Fruit fly (Drosophila melanogaster) whole organism, prepupa: Measurements from ENCODE around the gene CG1979.

Source experiments
- CG10631 ChIP-seq: fragments of 200-800 bp; sonication (Bioruptor generic); optimal IDR thresholded peaks from 2 replicates; lab custom pipeline; 2016; ENCODE audit warnings: missing biosample characterization, missing genetic modification characterization
- CG11294 ChIP-seq: fragments of 200-800 bp; sonication (Bioruptor generic); IDR thresholded peaks from 2 replicates; pipeline ENCODE4 v1.3.6; 2022; ENCODE audit warnings: missing biosample characterization, missing genetic modification characterization
- CG11902 ChIP-seq: fragments of 200-800 bp; sonication (Bioruptor generic); optimal IDR thresholded peaks from 3 replicates; lab custom pipeline; 2016; ENCODE audit warnings: missing biosample characterization, missing genetic modification characterization
- CG1621 ChIP-seq: fragments of 200-800 bp; sonication (Bioruptor generic); optimal IDR thresholded peaks from 3 replicates; lab custom pipeline; 2018; ENCODE audit warnings: missing biosample characterization, mild to moderate bottlenecking, missing genetic modification characterization
- CG16779 ChIP-seq: fragments of 200-800 bp; sonication (Bioruptor generic); optimal IDR thresholded peaks from 3 replicates; lab custom pipeline; 2017; ENCODE audit warnings: missing biosample characterization, mild to moderate bottlenecking, missing genetic modification characterization
- CG34406 ChIP-seq: fragments of 200-800 bp; sonication (Bioruptor generic); optimal IDR thresholded peaks from 3 replicates; lab custom pipeline; 2016; ENCODE audit warnings: missing biosample characterization, missing genetic modification characterization
- CG4318 ChIP-seq: fragments of 200-800 bp; sonication (Bioruptor generic); optimal IDR thresholded peaks from 3 replicates; lab custom pipeline; 2017; ENCODE audit warnings: missing biosample characterization, mild to moderate bottlenecking, missing genetic modification characterization
- CG6163 ChIP-seq: fragments of 200-800 bp; sonication (Bioruptor generic); IDR thresholded peaks from 3 replicates; pipeline ENCODE4 v1.3.6; 2022; ENCODE audit warnings: missing biosample characterization, missing genetic modification characterization
- CG6276 ChIP-seq: fragments of 200-800 bp; sonication (Bioruptor generic); optimal IDR thresholded peaks from 2 replicates; lab custom pipeline; 2017; ENCODE audit warnings: missing biosample characterization, mild to moderate bottlenecking, missing genetic modification characterization
- CG6792 ChIP-seq: fragments of 200-800 bp; sonication (Bioruptor generic); optimal IDR thresholded peaks from 3 replicates; lab custom pipeline; 2016; ENCODE audit warnings: missing biosample characterization, missing genetic modification characterization
- CG6808 ChIP-seq: fragments of 200-800 bp; sonication (Bioruptor generic); optimal IDR thresholded peaks from 3 replicates; lab custom pipeline; 2017; ENCODE audit warnings: missing biosample characterization, missing genetic modification characterization, mild to moderate bottlenecking, moderate library complexity, missing genetic modification reagents
- CG8119 ChIP-seq: fragments of 200-800 bp; sonication (Bioruptor generic); IDR thresholded peaks from 3 replicates; pipeline ENCODE4 v1.3.6; 2022; ENCODE audit warnings: missing biosample characterization, missing genetic modification characterization
- CG8319 ChIP-seq: fragments of 200-800 bp; sonication (Bioruptor generic); optimal IDR thresholded peaks from 3 replicates; lab custom pipeline; 2016; ENCODE audit warnings: missing biosample characterization, missing genetic modification characterization
- Eip93F ChIP-seq: fragments of 200-800 bp; sonication (Bioruptor generic); optimal IDR thresholded peaks from 2 replicates; lab custom pipeline; 2016; ENCODE audit warnings: missing biosample characterization, mild to moderate bottlenecking, missing genetic modification characterization
- Gug ChIP-seq: fragments of 200-800 bp; sonication (Bioruptor generic); IDR thresholded peaks from 2 replicates; pipeline ENCODE4 v1.3.6; 2022; ENCODE audit warnings: missing biosample characterization, missing genetic modification characterization
- Hr38 ChIP-seq: sonication (Bioruptor generic); optimal IDR thresholded peaks from 2 replicates; lab custom pipeline; 2016; ENCODE audit warnings: missing biosample characterization, missing genetic modification characterization
- Lpt ChIP-seq: fragments of 200-800 bp; sonication (Bioruptor generic); optimal IDR thresholded peaks from 3 replicates; lab custom pipeline; 2016; ENCODE audit warnings: missing biosample characterization, missing genetic modification characterization
- Met ChIP-seq: fragments of 200-800 bp; sonication (Bioruptor generic); optimal IDR thresholded peaks from 3 replicates; lab custom pipeline; 2016; ENCODE audit warnings: missing biosample characterization, missing genetic modification characterization
- Smox ChIP-seq: fragments of 200-800 bp; sonication (Bioruptor generic); optimal IDR thresholded peaks from 3 replicates; lab custom pipeline; 2016; ENCODE audit warnings: missing biosample characterization, missing genetic modification characterization
- Sox15 ChIP-seq: fragments of 200-800 bp; sonication (Bioruptor generic); optimal IDR thresholded peaks from 3 replicates; lab custom pipeline; 2016; ENCODE audit warnings: missing biosample characterization, missing genetic modification characterization
- achi ChIP-seq: fragments of 200-800 bp; sonication (Bioruptor generic); optimal IDR thresholded peaks from 3 replicates; lab custom pipeline; 2016; ENCODE audit warnings: missing biosample characterization, missing genetic modification characterization
- acj6 ChIP-seq: fragments of 200-800 bp; sonication (Bioruptor generic); optimal IDR thresholded peaks from 3 replicates; lab custom pipeline; 2016; ENCODE audit warnings: missing biosample characterization, missing genetic modification characterization
- eg ChIP-seq: fragments of 200-800 bp; sonication (Bioruptor generic); IDR thresholded peaks from 3 replicates; pipeline ENCODE4 v1.3.6; 2022; ENCODE audit warnings: missing biosample characterization, missing genetic modification characterization
- esn ChIP-seq: fragments of 200-800 bp; sonication (Bioruptor generic); optimal IDR thresholded peaks from 2 replicates; lab custom pipeline; 2016; ENCODE audit warnings: missing biosample characterization, mild to moderate bottlenecking, missing genetic modification characterization, moderate library complexity
- fd59A ChIP-seq: fragments of 200-800 bp; sonication (Bioruptor generic); optimal IDR thresholded peaks from 2 replicates; lab custom pipeline; 2017; ENCODE audit warnings: missing biosample characterization, mild to moderate bottlenecking, missing genetic modification characterization, missing genetic modification reagents
- fd85E ChIP-seq: fragments of 200-800 bp; sonication (Bioruptor generic); optimal IDR thresholded peaks from 3 replicates; lab custom pipeline; 2016; ENCODE audit warnings: missing biosample characterization, missing genetic modification characterization
- pdm3 ChIP-seq: fragments of 200-800 bp; sonication (Bioruptor generic); optimal IDR thresholded peaks from 3 replicates; lab custom pipeline; 2016; ENCODE audit warnings: missing biosample characterization, missing genetic modification characterization
- salr ChIP-seq, 2 experiments: fragments of 200-800 bp; sonication (Bioruptor generic); optimal IDR thresholded peaks; 3 replicates each; lab custom pipeline; 2016 to 2018; ENCODE audit warnings: missing biosample characterization in 2 of 2, missing genetic modification characterization in 2 of 2, mild to moderate bottlenecking in 1 of 2
- ss ChIP-seq, 2 experiments: fragments of 200-800 bp; sonication (Bioruptor generic); optimal IDR thresholded peaks; 2 replicates in 1 of 2; 3 replicates in 1 of 2; lab custom pipeline; 2017 to 2018; ENCODE audit warnings: mild to moderate bottlenecking in 2 of 2, missing biosample characterization in 2 of 2, missing genetic modification characterization in 2 of 2, moderate library complexity in 1 of 2
- svp ChIP-seq: fragments of 200-800 bp; sonication (Bioruptor generic); peaks from one replicate; lab custom pipeline; 2016; ENCODE audit warnings: missing biosample characterization, missing genetic modification characterization
- vri ChIP-seq: fragments of 200-800 bp; sonication (Bioruptor generic); optimal IDR thresholded peaks from 3 replicates; lab custom pipeline; 2016; ENCODE audit warnings: missing biosample characterization, mild to moderate bottlenecking, missing genetic modification characterization

CG1979 gene

dm6 chr3R:7052242-7052641, 2.1 kb upstream of the CG1979 start, which contains the start of gene Sodh1:
TSS of gene Sodh1 (plus strand) at chr3R:7052335.
- TF ChIP-seq CG8319 (GFP tag; lab: Kevin White, UChicago) (no peak), CG11902 (no peak)

DNA sequence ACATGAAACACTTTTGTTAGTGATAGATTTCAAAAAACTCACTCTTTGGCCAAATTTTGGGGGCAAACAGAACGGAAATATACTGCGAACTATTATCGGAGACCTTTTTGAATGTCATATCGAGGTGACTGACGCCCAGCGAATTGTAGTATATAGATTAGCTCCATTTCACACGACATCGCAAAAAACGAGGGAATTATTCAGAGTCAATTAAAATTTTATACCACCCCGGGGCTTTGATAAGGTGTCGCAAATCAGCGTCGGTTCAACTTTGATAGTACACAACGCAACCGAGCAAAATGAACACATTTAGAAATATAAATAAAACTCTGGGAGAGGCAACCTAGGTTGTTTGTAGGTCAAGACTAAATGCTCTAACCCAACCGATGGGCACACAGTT, 3.6 kb downstream of the CG1979 start:
- peak; percentile 86 for TF ChIP-seq svp (GFP tag; lab: Kevin White, UChicago)
- no peak for TF ChIP-seq CG6808

dm6 chr3R:7059015-7059414, 4.6 kb downstream of the CG1979 start, which contains the start of gene dj:
TSS of gene dj (plus strand) at chr3R:7059315.
- no peak for TF ChIP-seq acj6 (GFP tag; lab: Kevin White, UChicago)
- no peak for TF ChIP-seq CG16779 (tag; lab: Kevin White, UChicago)
- TF ChIP-seq CG6792 (GFP tag; lab: Kevin White, UChicago): no peak
- no peak for TF ChIP-seq eg
- TF ChIP-seq Hr38 (GFP tag; lab: Kevin White, UChicago): no peak
- no peak for TF ChIP-seq Eip93F (GFP tag; lab: Kevin White, UChicago)
- no peak for TF ChIP-seq CG8319 (GFP tag; lab: Kevin White, UChicago)

DNA sequence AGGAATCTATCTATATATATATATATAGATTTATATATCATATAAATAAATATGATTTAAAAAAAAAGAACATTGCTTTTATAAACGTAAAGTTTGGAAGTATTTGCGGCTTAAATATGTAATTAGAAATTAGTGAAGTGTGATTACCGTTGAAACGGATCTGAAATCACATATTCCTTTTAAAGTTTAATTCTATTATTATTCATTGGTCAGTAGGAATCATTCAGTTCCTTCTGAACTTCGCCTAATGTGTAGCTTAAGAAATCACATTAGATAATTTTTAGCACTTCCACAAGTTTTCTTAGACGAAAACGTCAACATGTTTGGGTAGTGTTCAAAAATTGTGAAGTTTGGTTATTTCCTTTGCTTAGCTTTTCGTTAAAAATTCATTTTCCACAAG, 6.1 kb downstream of the CG1979 start, which contains the start of gene djl:
Gene djl, plus strand, starts transcription at position 301 of the 400 bp plus-strand sequence.
- TF ChIP-seq Gug (GFP tag; lab: Robert Waterston, UW) (no peak), achi (GFP tag; lab: Kevin White, UChicago) (no peak), Hr38 (GFP tag; lab: Kevin White, UChicago) (no peak), CG6276 (GFP tag; lab: Kevin White, UChicago) (no peak), CG34406 (GFP tag; lab: Kevin White, UChicago) (no peak), pdm3 (GFP tag; lab: Kevin White, UChicago) (no peak), CG10631 (GFP tag; lab: Kevin White, UChicago) (no peak), CG6163 (GFP tag; lab: Robert Waterston, UW) (no peak), esn (no peak), fd59A (GFP tag; lab: Kevin White, UChicago) (no peak), CG8319 (GFP tag; lab: Kevin White, UChicago) (no peak), CG4318 (GFP tag; lab: Kevin White, UChicago) (no peak), CG1621 (tag; lab: Kevin White, UChicago) (no peak)

DNA sequence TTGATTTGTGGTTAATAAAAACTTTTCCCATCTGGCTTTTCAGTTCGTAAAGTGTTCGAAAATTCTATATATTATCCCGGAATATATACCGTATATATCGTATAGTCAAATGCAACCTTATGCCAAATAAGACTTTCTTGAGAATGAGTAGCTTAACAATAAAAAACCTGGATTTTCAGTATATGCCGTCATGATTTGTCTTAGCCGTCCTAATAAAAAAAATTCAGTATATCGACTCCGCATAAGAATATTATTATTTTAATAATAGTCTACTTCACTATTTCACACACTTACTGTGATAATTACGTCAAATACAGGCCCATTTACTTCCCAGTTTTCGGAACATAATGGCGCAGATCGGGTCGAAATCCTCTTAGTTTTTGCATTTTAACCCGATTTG, 7.5 kb downstream of the CG1979 start, which contains the start of gene Mst84B:
Gene Mst84B, plus strand, starts transcription at position 301 of the 400 bp plus-strand sequence.
- no peak for TF ChIP-seq Smox (GFP tag; lab: Kevin White, UChicago)
- no peak for TF ChIP-seq Eip93F (GFP tag; lab: Kevin White, UChicago)
- no peak for TF ChIP-seq Sox15 (GFP tag; lab: Kevin White, UChicago)

DNA sequence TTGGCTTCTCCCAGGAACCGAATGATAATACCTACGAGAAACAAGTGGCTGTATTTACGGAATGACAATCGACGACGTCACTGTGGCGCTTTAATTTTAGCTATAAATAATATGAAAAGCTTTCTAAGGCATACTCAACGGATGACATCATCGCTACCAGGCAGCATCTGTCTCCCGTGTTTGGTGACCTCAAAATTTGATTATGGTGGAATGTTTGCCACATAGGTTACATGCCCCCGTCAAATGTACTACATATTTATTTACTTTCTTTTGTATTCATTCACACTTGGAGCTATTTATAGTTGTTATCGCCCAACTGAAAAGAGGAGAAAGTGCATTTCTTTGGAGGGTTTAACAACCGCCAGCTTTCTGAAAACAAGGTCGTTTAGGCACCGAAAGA, 11.9 kb downstream of the CG1979 start:
- TF ChIP-seq CG11294 (no peak), vri (peak; percentile 26), fd85E (GFP tag; lab: Kevin White, UChicago) (no peak), salr (GFP tag; optimal IDR thresholded peaks at IDR 0.05; lab: Kevin White, UChicago) (no peak), svp (GFP tag; lab: Kevin White, UChicago) (peak; percentile 68), CG6808 (no peak), Lpt (no peak), Met (GFP tag; lab: Kevin White, UChicago) (no peak), CG8319 (GFP tag; lab: Kevin White, UChicago) (peak; percentile 25), CG8119 (GFP tag; lab: Robert Waterston, UW) (no peak), ss (GFP tag; optimal IDR thresholded peaks at IDR 0.05; lab: Kevin White, UChicago) (no peak)
